Fruit fly (Drosophila melanogaster): ENCODE results near the gene CG32988.

CG32988 gene

dm6 chr2L:8840717-8841116, 23.9 kb upstream of the CG32988 start (continued):
- TF ChIP-seq lov (optimal IDR thresholded peaks at IDR 0.05) (no peak), lov (GFP tag; IDR thresholded peaks at IDR 0.05) (no peak), Med (GFP tag) (peak; percentile 22), TFAM (GFP tag; optimal IDR thresholded peaks at IDR 0.05) (no peak), CG8359 (GFP tag; optimal IDR thresholded peaks at IDR 0.05; ENCODE audit: borderline replicate concordance) (no peak), CG12236 (GFP tag; optimal IDR thresholded peaks at IDR 0.05) (no peak), insv (GFP tag; optimal IDR thresholded peaks at IDR 0.05) (no peak), MBD-R2 (GFP tag; IDR thresholded peaks at IDR 0.05) (no peak), CG12769 (tag; optimal IDR thresholded peaks at IDR 0.05) (peak; percentile 0), CG4360 (GFP tag; IDR thresholded peaks at IDR 0.05) (no peak), Antp (GFP tag; optimal IDR thresholded peaks at IDR 0.05) (no peak), CG10959 (GFP tag; IDR thresholded peaks at IDR 0.05) (no peak), CG32772 (GFP tag; IDR thresholded peaks at IDR 0.05) (no peak), Lpt (GFP tag; optimal IDR thresholded peaks at IDR 0.05) (no peak), zen2 (GFP tag; IDR thresholded peaks at IDR 0.05; ENCODE audit: partially characterized antibody) (no peak), CG7745 (tag; optimal IDR thresholded peaks at IDR 0.05) (no peak), sd (tag; optimal IDR thresholded peaks at IDR 0.05) (peak; percentile 67)

DNA sequence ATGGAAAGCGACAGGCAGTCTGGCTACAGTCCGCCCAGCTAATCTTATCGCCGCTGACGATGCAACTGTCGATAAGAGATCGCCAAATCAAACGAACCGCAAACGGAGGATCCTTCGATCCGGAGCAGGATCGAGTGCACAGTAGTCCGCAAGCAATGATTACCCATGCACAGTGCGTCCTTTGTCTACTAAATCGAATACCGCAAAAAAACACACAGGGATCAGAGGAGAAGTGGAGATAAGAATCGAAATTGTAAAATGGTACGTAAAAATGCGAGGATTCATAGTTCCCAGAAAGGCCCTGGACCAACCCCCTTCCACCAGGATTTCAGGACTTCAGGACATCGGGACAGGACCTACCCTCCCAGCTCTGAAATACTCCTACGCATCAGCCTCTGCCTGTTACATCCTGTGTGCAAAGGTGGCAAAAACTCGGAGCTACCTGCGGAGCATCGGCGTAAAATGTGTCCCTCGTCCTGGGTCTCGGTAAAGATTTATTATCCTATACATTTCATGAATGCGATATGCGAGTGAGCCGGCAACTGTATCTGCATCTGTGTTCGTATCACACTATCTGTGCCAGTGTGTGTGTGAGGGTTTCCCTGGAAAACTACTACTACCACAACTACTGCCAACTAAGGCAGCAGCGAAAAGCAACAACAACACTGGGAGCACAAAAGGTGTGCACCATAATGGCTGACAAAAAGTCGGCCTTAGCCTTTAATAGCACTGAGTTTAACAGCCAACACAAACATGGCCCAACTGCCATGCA, 23.0 kb upstream of the CG32988 start:
- TF ChIP-seq dan (GFP tag; IDR thresholded peaks at IDR 0.05) (no peak), CG16813 (GFP tag; IDR thresholded peaks at IDR 0.05; ENCODE audit: partially characterized antibody) (no peak), CG7357 (GFP tag; IDR thresholded peaks at IDR 0.05) (no peak), zen (tag; optimal IDR thresholded peaks at IDR 0.05) (no peak), Deaf1 (tag; optimal IDR thresholded peaks at IDR 0.05) (no peak), tll (GFP tag; optimal IDR thresholded peaks at IDR 0.05) (peak in 1 of 2 experiments; percentile 92), so (GFP tag; IDR thresholded peaks at IDR 0.05) (no peak), Eip74EF (GFP tag; optimal IDR thresholded peaks at IDR 0.05) (no peak), PHDP (tag; optimal IDR thresholded peaks at IDR 0.05) (no peak), CG7372 (GFP tag; IDR thresholded peaks at IDR 0.05) (no peak), twi (tag; optimal IDR thresholded peaks at IDR 0.05) (peak; percentile 50), toy (GFP tag; IDR thresholded peaks at IDR 0.05) (no peak), C15 (GFP tag; IDR thresholded peaks at IDR 0.05) (no peak), Stat92E (GFP tag; optimal IDR thresholded peaks at IDR 0.05) (peak in 1 of 3 experiments; percentile 41), slbo (GFP tag; IDR thresholded peaks at IDR 0.05) (no peak), CG15479 (GFP tag; optimal IDR thresholded peaks at IDR 0.05) (peak; percentile 99), vfl (GFP tag; optimal IDR thresholded peaks at IDR 0.05) (peak; percentile 11), Sin3A (optimal IDR thresholded peaks at IDR 0.05) (no peak), kni (GFP tag; optimal IDR thresholded peaks at IDR 0.05) (peak; percentile 62), unpg (GFP tag; optimal IDR thresholded peaks at IDR 0.05) (no peak), CG18619 (GFP tag; optimal IDR thresholded peaks at IDR 0.05) (no peak), HLH54F (GFP tag; optimal IDR thresholded peaks at IDR 0.05) (no peak), CG8359 (GFP tag; optimal IDR thresholded peaks at IDR 0.05; ENCODE audit: borderline replicate concordance) (no peak), wdn (GFP tag; IDR thresholded peaks at IDR 0.05) (no peak), Xbp1 (GFP tag; optimal IDR thresholded peaks at IDR 0.05) (no peak), Hand (GFP tag; optimal IDR thresholded peaks at IDR 0.05) (no peak), CG2129 (GFP tag; IDR thresholded peaks at IDR 0.05; ENCODE audit: partially characterized antibody) (no peak), Dfd (GFP tag; optimal IDR thresholded peaks at IDR 0.05) (no peak), Hr39 (optimal IDR thresholded peaks at IDR 0.05) (no peak), insv (GFP tag; optimal IDR thresholded peaks at IDR 0.05) (no peak), pan (optimal IDR thresholded peaks at IDR 0.05) (no peak), pan (GFP tag; optimal IDR thresholded peaks at IDR 0.05 in 1 of 2, IDR thresholded peaks at IDR 0.05 in 1 of 2) (peak in 1 of 2 experiments; percentile 12), CG4360 (GFP tag; IDR thresholded peaks at IDR 0.05) (peak; percentile 91), jing (GFP tag; optimal IDR thresholded peaks at IDR 0.05) (peak; percentile 17), CG10209 (GFP tag; optimal IDR thresholded peaks at IDR 0.05) (no peak)
